Worm (Caenorhabditis elegans) whole organism, L1 larva: ENCODE results near the gene ZK1290.15.

Experiments used
- ceh-82 ChIP-seq, 3 experiments: fragments of 150-350 bp in 1 of 3; sonication (generic microtip) in 2 of 3; optimal IDR thresholded peaks; 2 replicates each; lab custom pipeline; 2014 to 2017; ENCODE audit warnings: missing biosample characterization in 3 of 3, missing genetic modification characterization in 3 of 3
- elt-3 ChIP-seq, 6 experiments: fragments of 150-350 bp in 1 of 6; sonication (generic microtip); optimal IDR thresholded peaks; 2 replicates each; lab custom pipeline; 2017 to 2018; ENCODE audit warnings: missing biosample characterization in 6 of 6, missing genetic modification characterization in 6 of 6, inconsistent platforms in 1 of 6
- fos-1 ChIP-seq: fragments of 150-350 bp; optimal IDR thresholded peaks from 2 replicates; lab custom pipeline; 2014; ENCODE audit warnings: missing biosample characterization, missing genetic modification characterization
- lin-13 ChIP-seq: fragments of 150-350 bp; optimal IDR thresholded peaks from 2 replicates; lab custom pipeline; 2014; ENCODE audit warnings: missing biosample characterization, missing genetic modification reagents, missing genetic modification characterization
- nhr-12 ChIP-seq: sonication (generic microtip); optimal IDR thresholded peaks from 2 replicates; lab custom pipeline; 2017; ENCODE audit warnings: missing biosample characterization, missing genetic modification characterization
- unc-62 ChIP-seq: fragments of 150-350 bp; optimal IDR thresholded peaks from 2 replicates; lab custom pipeline; 2014; ENCODE audit warnings: missing biosample characterization, missing genetic modification reagents, missing genetic modification characterization

ce11 chrII:7547269-7547668, 23.9 kb downstream of the ZK1290.15 start:
- no peak for TF ChIP-seq nhr-12 (tag; lab: Kevin White, UChicago)
- no peak for TF ChIP-seq fos-1
- no peak for TF ChIP-seq unc-62
- no peak for TF ChIP-seq lin-13 (GFP tag; lab: Kevin White, UChicago)
- TF ChIP-seq elt-3 (tag; optimal IDR thresholded peaks at IDR 0.05; lab: Kevin White, UChicago): no peak
- TF ChIP-seq ceh-82 (tag; optimal IDR thresholded peaks at IDR 0.05; lab: Kevin White, UChicago): no peak
